Worm (Caenorhabditis elegans) whole organism, L4 larva: ENCODE data around the gene F09E10.7.

Source experiments
- F10B5.3 ChIP-seq: sonication (generic microtip); optimal IDR thresholded peaks from 2 replicates; lab custom pipeline; 2016; ENCODE audit warnings: mild to moderate bottlenecking, missing genetic modification characterization, missing compliant biosample characterization
- F37D6.2 ChIP-seq: sonication (generic microtip); optimal IDR thresholded peaks from 2 replicates; lab custom pipeline; 2016; ENCODE audit warnings: mild to moderate bottlenecking, missing genetic modification characterization, missing compliant biosample characterization
- Y75B8A.6 ChIP-seq: fragments of 200-800 bp; sonication (Bioruptor generic); IDR thresholded peaks from 2 replicates; pipeline ENCODE4 v1.3.6; 2022; ENCODE audit warnings: missing genetic modification reagents, missing genetic modification characterization, missing compliant biosample characterization
- ZK337.2 ChIP-seq: fragments of 200-800 bp; sonication (Bioruptor generic); IDR thresholded peaks from 2 replicates; pipeline ENCODE4 v1.3.6; 2022; ENCODE audit warnings: missing genetic modification reagents, missing genetic modification characterization, missing compliant biosample characterization
- aly-2 ChIP-seq: sonication (generic microtip); optimal IDR thresholded peaks from 2 replicates; lab custom pipeline; 2018; ENCODE audit warnings: missing biosample characterization, missing genetic modification characterization
- arid-1 ChIP-seq: fragments of 200-800 bp; sonication (Bioruptor generic); conservative IDR thresholded peaks from 2 replicates; pipeline ENCODE4 v1.3.6; 2022; ENCODE audit warnings: missing genetic modification reagents, missing genetic modification characterization, missing compliant biosample characterization
- attf-4 ChIP-seq: sonication (generic microtip); optimal IDR thresholded peaks from 3 replicates; lab custom pipeline; 2017; ENCODE audit warnings: missing biosample characterization, missing genetic modification characterization
- ceh-28 ChIP-seq: fragments of 150-350 bp; optimal IDR thresholded peaks from 2 replicates; lab custom pipeline; 2014; ENCODE audit warnings: missing biosample characterization, missing genetic modification reagents, missing genetic modification characterization
- ceh-32 ChIP-seq: sonication (generic microtip); optimal IDR thresholded peaks from 2 replicates; lab custom pipeline; 2016; ENCODE audit warnings: mild to moderate bottlenecking, missing genetic modification characterization, missing compliant biosample characterization; ENCODE audit not compliant: poor library complexity
- ceh-44 ChIP-seq: fragments of 200-800 bp; sonication (Bioruptor generic); IDR thresholded peaks from 2 replicates; pipeline ENCODE4 v1.3.6; 2022; ENCODE audit warnings: missing genetic modification reagents, missing genetic modification characterization, missing compliant biosample characterization
- ceh-62 ChIP-seq: sonication (generic microtip); optimal IDR thresholded peaks from 2 replicates; lab custom pipeline; 2017; ENCODE audit warnings: missing biosample characterization, missing genetic modification characterization
- ceh-82 ChIP-seq: sonication (generic microtip); optimal IDR thresholded peaks from 2 replicates; lab custom pipeline; 2017; ENCODE audit warnings: missing biosample characterization, missing genetic modification characterization
- ctbp-1 ChIP-seq: fragments of 200-800 bp; sonication (Bioruptor generic); IDR thresholded peaks from 2 replicates; pipeline ENCODE4 v1.3.6; 2022; ENCODE audit warnings: missing genetic modification reagents, missing genetic modification characterization, missing compliant biosample characterization
- daf-12 ChIP-seq: fragments of 150-350 bp; optimal IDR thresholded peaks from 2 replicates; lab custom pipeline; 2014; ENCODE audit warnings: missing biosample characterization, missing genetic modification reagents, missing genetic modification characterization
- daf-8 ChIP-seq: fragments of 200-800 bp; sonication (Bioruptor generic); IDR thresholded peaks from 2 replicates; pipeline ENCODE4 v1.3.6; 2022; ENCODE audit warnings: missing genetic modification characterization, missing compliant biosample characterization
- dmd-6 ChIP-seq: fragments of 200-800 bp; sonication (Bioruptor generic); IDR thresholded peaks from 2 replicates; pipeline ENCODE4 v1.3.6; 2022; ENCODE audit warnings: missing genetic modification reagents, missing genetic modification characterization, missing compliant biosample characterization
- dmd-9 ChIP-seq: fragments of 200-800 bp; sonication (Bioruptor generic); IDR thresholded peaks from 2 replicates; pipeline ENCODE4 v1.3.6; 2022; ENCODE audit warnings: missing genetic modification reagents, missing genetic modification characterization, missing compliant biosample characterization
- fkh-10 ChIP-seq: fragments of 150-350 bp; optimal IDR thresholded peaks from 2 replicates; lab custom pipeline; 2014; ENCODE audit warnings: missing biosample characterization, missing genetic modification reagents, missing genetic modification characterization
- gei-8 ChIP-seq: fragments of 200-800 bp; sonication (Bioruptor generic); optimal IDR thresholded peaks from 2 replicates; lab custom pipeline; 2018; ENCODE audit warnings: mild to moderate bottlenecking, missing genetic modification characterization, missing compliant biosample characterization
- hif-1 ChIP-seq, 2 experiments: sonication (generic microtip); optimal IDR thresholded peaks; 2 replicates each; lab custom pipeline; 2016 to 2017; ENCODE audit warnings: missing compliant biosample characterization in 2 of 2, missing genetic modification characterization in 2 of 2, missing genetic modification reagents in 2 of 2, missing genotype in 2 of 2, mild to moderate bottlenecking in 1 of 2
- hlh-11 ChIP-seq: fragments of 200-800 bp; sonication (Bioruptor generic); optimal IDR thresholded peaks from 2 replicates; lab custom pipeline; 2018; ENCODE audit warnings: mild to moderate bottlenecking, missing genetic modification characterization, missing compliant biosample characterization
- hlh-30 ChIP-seq: sonication (generic microtip); optimal IDR thresholded peaks from 2 replicates; lab custom pipeline; 2017; ENCODE audit warnings: antibody characterized with exemption, mild to moderate bottlenecking, missing genetic modification characterization, missing compliant biosample characterization; ENCODE audit not compliant: insufficient read depth
- hmg-1.1 ChIP-seq: fragments of 200-800 bp; sonication (Bioruptor generic); IDR thresholded peaks from 2 replicates; pipeline ENCODE4 v1.3.6; 2022; ENCODE audit warnings: missing genetic modification reagents, missing genetic modification characterization, missing compliant biosample characterization
- jun-1 ChIP-seq: fragments of 150-350 bp; optimal IDR thresholded peaks from 2 replicates; lab custom pipeline; 2014; ENCODE audit warnings: missing biosample characterization, missing genetic modification reagents, missing genetic modification characterization
- lin-29 ChIP-seq: fragments of 200-800 bp; sonication (Bioruptor generic); IDR thresholded peaks from 2 replicates; pipeline ENCODE4 v1.3.6; 2022; ENCODE audit warnings: missing genetic modification reagents, missing genetic modification characterization, missing compliant biosample characterization
- lin-38 ChIP-seq: fragments of 200-800 bp; sonication (Bioruptor generic); IDR thresholded peaks from 2 replicates; pipeline ENCODE4 v1.3.6; 2022; ENCODE audit warnings: missing genetic modification reagents, missing genetic modification characterization, missing compliant biosample characterization
- lsy-2 ChIP-seq, 2 experiments: fragments of 150-350 bp in 1 of 2; sonication (generic microtip) in 1 of 2; optimal IDR thresholded peaks; 2 replicates each; lab custom pipeline; 2014 to 2017; ENCODE audit warnings: missing biosample characterization in 2 of 2, missing genetic modification characterization in 2 of 2
- mdl-1 ChIP-seq, 2 experiments: fragments of 150-350 bp in 1 of 2; sonication (generic microtip) in 1 of 2; optimal IDR thresholded peaks; 2 replicates each; lab custom pipeline; 2014 to 2017; ENCODE audit warnings: missing biosample characterization in 2 of 2, missing genetic modification characterization in 2 of 2
- mdt-29 ChIP-seq: fragments of 200-800 bp; sonication (Bioruptor generic); IDR thresholded peaks from 2 replicates; pipeline ENCODE4 v1.3.6; 2022; ENCODE audit warnings: missing genetic modification reagents, missing genetic modification characterization, missing compliant biosample characterization
- mxl-3 ChIP-seq: fragments of 200-800 bp; sonication (Bioruptor generic); optimal IDR thresholded peaks from 2 replicates; lab custom pipeline; 2018; ENCODE audit warnings: mild to moderate bottlenecking, missing genetic modification characterization, missing compliant biosample characterization
- nhr-10 ChIP-seq: fragments of 150-350 bp; optimal IDR thresholded peaks from 2 replicates; lab custom pipeline; 2014; ENCODE audit warnings: missing biosample characterization, missing genetic modification characterization
- nhr-102 ChIP-seq: sonication (generic microtip); optimal IDR thresholded peaks from 2 replicates; lab custom pipeline; 2016; ENCODE audit warnings: mild to moderate bottlenecking, missing genetic modification characterization, moderate library complexity, missing compliant biosample characterization
- nhr-11 ChIP-seq: fragments of 150-350 bp; optimal IDR thresholded peaks from 2 replicates; lab custom pipeline; 2014; ENCODE audit warnings: missing biosample characterization, missing genetic modification characterization
- nhr-237 ChIP-seq: sonication (generic microtip); optimal IDR thresholded peaks from 2 replicates; lab custom pipeline; 2017; ENCODE audit warnings: missing biosample characterization, missing genetic modification characterization
- nhr-25 ChIP-seq: sonication (generic microtip); optimal IDR thresholded peaks from 2 replicates; lab custom pipeline; 2017; ENCODE audit warnings: missing genetic modification characterization, mild to moderate bottlenecking, missing compliant biosample characterization, antibody characterized with exemption, moderate library complexity, borderline replicate concordance; ENCODE audit not compliant: insufficient read depth
- nhr-41 ChIP-seq: fragments of 200-800 bp; sonication (Bioruptor generic); IDR thresholded peaks from 2 replicates; pipeline ENCODE4 v1.3.6; 2022; ENCODE audit warnings: missing genetic modification reagents, missing genetic modification characterization, missing compliant biosample characterization
- nhr-48 ChIP-seq: sonication (generic microtip); optimal IDR thresholded peaks from 2 replicates; lab custom pipeline; 2016; ENCODE audit warnings: mild to moderate bottlenecking, missing genetic modification characterization, missing compliant biosample characterization
- nhr-77 ChIP-seq: fragments of 150-350 bp; optimal IDR thresholded peaks from 2 replicates; lab custom pipeline; 2014; ENCODE audit warnings: missing biosample characterization, missing genetic modification characterization
- php-3 ChIP-seq: fragments of 200-800 bp; sonication (Bioruptor generic); IDR thresholded peaks from 2 replicates; pipeline ENCODE4 v1.3.6; 2022; ENCODE audit warnings: missing genetic modification reagents, missing genetic modification characterization, missing compliant biosample characterization
- sdz-12 ChIP-seq: fragments of 200-800 bp; sonication (Bioruptor generic); optimal IDR thresholded peaks from 2 replicates; lab custom pipeline; 2018; ENCODE audit warnings: mild to moderate bottlenecking, missing genetic modification characterization, missing compliant biosample characterization
- set-16 ChIP-seq: fragments of 200-800 bp; sonication (Bioruptor generic); IDR thresholded peaks from 2 replicates; pipeline ENCODE4 v1.3.6; 2022; ENCODE audit warnings: missing genetic modification reagents, missing genetic modification characterization, missing compliant biosample characterization
- snpc-1.2 ChIP-seq: fragments of 200-800 bp; sonication (Bioruptor generic); IDR thresholded peaks from 2 replicates; pipeline ENCODE4 v1.3.6; 2022; ENCODE audit warnings: missing genetic modification reagents, missing genetic modification characterization, missing compliant biosample characterization
- snpc-4 ChIP-seq: fragments of 150-350 bp; optimal IDR thresholded peaks from 2 replicates; lab custom pipeline; 2014; ENCODE audit warnings: missing biosample characterization, missing genetic modification characterization
- spr-1 ChIP-seq: sonication (generic microtip); optimal IDR thresholded peaks from 2 replicates; lab custom pipeline; 2016; ENCODE audit warnings: mild to moderate bottlenecking, missing genetic modification characterization, missing compliant biosample characterization
- spr-3 ChIP-seq: fragments of 200-800 bp; sonication (Bioruptor generic); optimal IDR thresholded peaks from 2 replicates; lab custom pipeline; 2018; ENCODE audit warnings: mild to moderate bottlenecking, missing genetic modification characterization, missing compliant biosample characterization
- unc-130 ChIP-seq: sonication (generic microtip); optimal IDR thresholded peaks from 2 replicates; lab custom pipeline; 2016; ENCODE audit warnings: missing genetic modification reagents, missing genetic modification characterization, missing compliant biosample characterization
- zag-1 ChIP-seq: fragments of 150-350 bp; optimal IDR thresholded peaks from 2 replicates; lab custom pipeline; 2014; ENCODE audit warnings: missing biosample characterization, missing genetic modification characterization
- zfp-2 ChIP-seq: sonication (generic microtip); optimal IDR thresholded peaks from 2 replicates; lab custom pipeline; 2016; ENCODE audit warnings: mild to moderate bottlenecking, missing genetic modification characterization, missing compliant biosample characterization
- zfp-3 ChIP-seq: fragments of 200-800 bp; sonication (Bioruptor generic); conservative IDR thresholded peaks from 2 replicates; pipeline ENCODE4 v1.3.6; 2022; ENCODE audit warnings: missing genetic modification reagents, missing genetic modification characterization, missing compliant biosample characterization
- zip-11 ChIP-seq: fragments of 200-800 bp; sonication (Bioruptor generic); IDR thresholded peaks from 2 replicates; pipeline ENCODE4 v1.3.6; 2022; ENCODE audit warnings: missing genetic modification characterization, missing compliant biosample characterization
- zip-2 ChIP-seq: fragments of 150-350 bp; optimal IDR thresholded peaks from 2 replicates; lab custom pipeline; 2014; ENCODE audit warnings: missing biosample characterization, missing genetic modification characterization

The F09E10.7 gene

ce11 chrX:1504529-1505080, 3.0 kb upstream of the F09E10.7 start (continued):
- no peak for TF ChIP-seq ceh-32 (tag; lab: Kevin White, UChicago)
- no peak for TF ChIP-seq snpc-1.2
- peak; percentile 82 to 84 for TF ChIP-seq mdl-1 (tag; optimal IDR thresholded peaks at IDR 0.05; lab: Kevin White, UChicago)
- no peak for TF ChIP-seq zag-1 (tag; lab: Kevin White, UChicago)
- TF ChIP-seq ceh-62 (tag; lab: Kevin White, UChicago) = no peak
- TF ChIP-seq spr-3 = peak; percentile 19
- no peak for TF ChIP-seq ZK337.2 (GFP tag; lab: Robert Waterston, UW)
- no peak for TF ChIP-seq daf-12
- TF ChIP-seq nhr-11 (tag; lab: Kevin White, UChicago) = peak; percentile 97
- TF ChIP-seq nhr-237 (tag; lab: Kevin White, UChicago) = no peak
- peak; percentile 86 to 98 for TF ChIP-seq hif-1 (tag; optimal IDR thresholded peaks at IDR 0.05; lab: Kevin White, UChicago)
- TF ChIP-seq spr-1 (tag; lab: Kevin White, UChicago) = no peak
- no peak for TF ChIP-seq lin-38 (GFP tag; lab: Robert Waterston, UW)
- TF ChIP-seq fkh-10 (GFP tag; lab: Kevin White, UChicago) = no peak
- peak; percentile 82 for TF ChIP-seq nhr-10
- no peak for TF ChIP-seq ceh-82 (tag; lab: Kevin White, UChicago)
- TF ChIP-seq ceh-28 = no peak
- TF ChIP-seq daf-8 (GFP tag; lab: Robert Waterston, UW) = no peak
- no peak for TF ChIP-seq dmd-9
- TF ChIP-seq php-3 (GFP tag; lab: Robert Waterston, UW) = peak; percentile 75
- TF ChIP-seq zfp-2 (tag; lab: Kevin White, UChicago) = no peak
- no peak for TF ChIP-seq hmg-1.1
- peak; percentile 27 for TF ChIP-seq nhr-77 (tag; lab: Kevin White, UChicago)
- TF ChIP-seq F10B5.3 (tag; lab: Kevin White, UChicago) = no peak
- peak; percentile 45 for TF ChIP-seq nhr-25
- TF ChIP-seq nhr-48 (tag; lab: Kevin White, UChicago) = peak; percentile 76
- TF ChIP-seq hlh-11 (tag; lab: Kevin White, UChicago) = peak; percentile 98
- TF ChIP-seq dmd-6 (GFP tag; lab: Robert Waterston, UW) = peak; percentile 89
- 0 out of 2 replicates have a peak, but pooled peaks have one; percentile 8 for TF ChIP-seq lin-29 (GFP tag; lab: Robert Waterston, UW)
- TF ChIP-seq gei-8 (GFP tag; lab: Kevin White, UChicago) = peak; percentile 60
- no peak for TF ChIP-seq zip-11
- TF ChIP-seq zip-2 (tag; lab: Kevin White, UChicago) = no peak
- TF ChIP-seq snpc-4 (tag; lab: Kevin White, UChicago) = no peak
- TF ChIP-seq aly-2 = no peak
- TF ChIP-seq lsy-2 (tag; optimal IDR thresholded peaks at IDR 0.05; lab: Kevin White, UChicago) = peak; percentile 67 to 69
- peak; percentile 54; the same call in 1 of the 2 replicates for TF ChIP-seq Y75B8A.6 (GFP tag; lab: Robert Waterston, UW)
- TF ChIP-seq hlh-30 (tag; lab: Kevin White, UChicago) = peak; percentile 99
- no peak for TF ChIP-seq arid-1 (GFP tag; lab: Robert Waterston, UW)
- TF ChIP-seq nhr-102 = peak; percentile 84
- TF ChIP-seq zfp-3 (GFP tag; lab: Robert Waterston, UW) = no peak
- TF ChIP-seq ctbp-1 = no peak
- TF ChIP-seq jun-1 (tag; lab: Kevin White, UChicago) = peak; percentile 74
- no peak for TF ChIP-seq nhr-41 (GFP tag; lab: Robert Waterston, UW)
- TF ChIP-seq unc-130 (GFP tag; lab: Kevin White, UChicago) = no peak
- TF ChIP-seq ceh-44 (GFP tag; lab: Robert Waterston, UW) = no peak
- peak; percentile 98 for TF ChIP-seq mdt-29 (GFP tag; lab: Robert Waterston, UW)
- TF ChIP-seq F37D6.2 (tag; lab: Kevin White, UChicago) = no peak
- TF ChIP-seq attf-4 (tag; lab: Kevin White, UChicago) = no peak
- TF ChIP-seq sdz-12 = peak; percentile 12
- TF ChIP-seq mxl-3 (GFP tag; lab: Kevin White, UChicago) = peak; percentile 60
- TF ChIP-seq set-16 (GFP tag; lab: Robert Waterston, UW) = peak; percentile 59; the same call in 1 of the 2 replicates
